Worm (Caenorhabditis elegans) whole organism, L4 larva: ENCODE measurements around the gene F19F10.1.

Source experiments
- ZK546.5 ChIP-seq, 2 experiments: sonication (generic microtip); optimal IDR thresholded peaks; 2 replicates each; lab custom pipeline; 2017; ENCODE audit warnings: missing biosample characterization in 2 of 2, missing genetic modification characterization in 2 of 2
- aly-2 ChIP-seq: sonication (generic microtip); optimal IDR thresholded peaks from 2 replicates; lab custom pipeline; 2018; ENCODE audit warnings: missing biosample characterization, missing genetic modification characterization
- ceh-28 ChIP-seq: fragments of 150-350 bp; optimal IDR thresholded peaks from 2 replicates; lab custom pipeline; 2014; ENCODE audit warnings: missing biosample characterization, missing genetic modification reagents, missing genetic modification characterization
- lsy-2 ChIP-seq, 2 experiments: fragments of 150-350 bp in 1 of 2; sonication (generic microtip) in 1 of 2; optimal IDR thresholded peaks; 2 replicates each; lab custom pipeline; 2014 to 2017; ENCODE audit warnings: missing biosample characterization in 2 of 2, missing genetic modification characterization in 2 of 2
- nhr-10 ChIP-seq: fragments of 150-350 bp; optimal IDR thresholded peaks from 2 replicates; lab custom pipeline; 2014; ENCODE audit warnings: missing biosample characterization, missing genetic modification characterization
- nhr-76 ChIP-seq: fragments of 150-350 bp; optimal IDR thresholded peaks from 2 replicates; lab custom pipeline; 2014; ENCODE audit warnings: missing biosample characterization, missing genetic modification characterization
- pha-4 ChIP-seq, 2 experiments: fragments of 150-350 bp in 1 of 2; fragments of 200-800 bp in 1 of 2; sonication (Bioruptor generic) in 1 of 2; IDR thresholded peaks in 1 of 2; optimal IDR thresholded peaks in 1 of 2; 2 replicates each; pipeline versions ENCODE4 v1.3.6 to Lab custom; 2014 to 2022; ENCODE audit warnings: missing genetic modification characterization in 2 of 2, missing genetic modification reagents in 2 of 2, missing biosample characterization in 1 of 2, missing compliant biosample characterization in 1 of 2
- zag-1 ChIP-seq: fragments of 150-350 bp; optimal IDR thresholded peaks from 2 replicates; lab custom pipeline; 2014; ENCODE audit warnings: missing biosample characterization, missing genetic modification characterization
- ztf-11 ChIP-seq: fragments of 150-350 bp; optimal IDR thresholded peaks from 2 replicates; lab custom pipeline; 2014; ENCODE audit warnings: missing biosample characterization, missing genetic modification characterization

DNA sequence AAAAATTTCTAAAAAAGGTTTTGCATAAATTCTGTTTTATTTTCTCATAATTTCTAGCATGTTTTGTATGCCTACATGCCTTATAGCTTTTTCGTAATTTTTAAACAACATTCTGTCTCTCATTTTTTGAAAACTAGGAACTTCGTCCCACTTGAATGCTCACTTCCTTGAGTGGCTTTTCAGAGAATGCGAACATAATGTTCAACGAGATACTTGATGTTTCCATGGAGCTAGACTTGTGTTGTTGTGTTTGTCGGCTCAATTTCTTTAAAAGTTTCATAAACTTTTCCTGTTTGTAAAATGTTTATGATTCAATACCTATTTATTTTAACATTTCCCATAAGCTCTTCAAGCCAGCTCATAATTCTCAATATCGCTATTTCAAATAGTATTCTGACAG is 41.8 kb downstream of the F19F10.1 start, which contains the start of gene clec-213:
- TF ChIP-seq pha-4 (GFP tag; IDR thresholded peaks at IDR 0.05; lab: Robert Waterston, UW) (no peak), pha-4 (tag; optimal IDR thresholded peaks at IDR 0.05; lab: Kevin White, UChicago) (no peak), ZK546.5 (tag; optimal IDR thresholded peaks at IDR 0.05; lab: Kevin White, UChicago) (no peak), lsy-2 (tag; optimal IDR thresholded peaks at IDR 0.05; lab: Kevin White, UChicago) (no peak), nhr-76 (tag; lab: Kevin White, UChicago) (no peak), nhr-10 (tag; lab: Kevin White, UChicago) (no peak), ztf-11 (tag; lab: Kevin White, UChicago) (no peak), aly-2 (tag; lab: Kevin White, UChicago) (no peak), zag-1 (no peak), ceh-28 (tag; lab: Kevin White, UChicago) (no peak)
